Worm (Caenorhabditis elegans) whole organism, L4 larva: ENCODE data around the gene R11D1.13.

Experiments
- F26F4.8 ChIP-seq: fragments of 200-800 bp; sonication (Bioruptor generic); conservative IDR thresholded peaks from 2 replicates; pipeline ENCODE4 v1.3.6; 2022; ENCODE audit warnings: missing genetic modification characterization, missing compliant biosample characterization
- F44E2.7 ChIP-seq: fragments of 200-800 bp; sonication (Bioruptor generic); IDR thresholded peaks from 2 replicates; pipeline ENCODE4 v2.1.2; 2022; ENCODE audit warnings: missing genetic modification characterization, missing compliant biosample characterization
- Y75B8A.6 ChIP-seq: fragments of 200-800 bp; sonication (Bioruptor generic); IDR thresholded peaks from 2 replicates; pipeline ENCODE4 v1.3.6; 2022; ENCODE audit warnings: missing genetic modification reagents, missing genetic modification characterization, missing compliant biosample characterization
- ama-1 ChIP-seq: fragments of 150-350 bp; optimal IDR thresholded peaks from 2 replicates; lab custom pipeline; 2014; ENCODE audit warnings: inconsistent platforms, mixed read lengths
- arid-1 ChIP-seq: fragments of 200-800 bp; sonication (Bioruptor generic); conservative IDR thresholded peaks from 2 replicates; pipeline ENCODE4 v1.3.6; 2022; ENCODE audit warnings: missing genetic modification reagents, missing genetic modification characterization, missing compliant biosample characterization
- ceh-20 ChIP-seq: fragments of 200-800 bp; sonication (Bioruptor generic); IDR thresholded peaks from 2 replicates; pipeline ENCODE4 v1.3.6; 2022; ENCODE audit warnings: missing genetic modification reagents, missing genetic modification characterization, missing compliant biosample characterization
- cey-2 ChIP-seq: sonication (generic microtip); optimal IDR thresholded peaks from 3 replicates; lab custom pipeline; 2017; ENCODE audit warnings: missing genetic modification characterization, mild to moderate bottlenecking, missing compliant biosample characterization, antibody characterized with exemption, borderline replicate concordance; ENCODE audit not compliant: insufficient read depth
- daf-12 ChIP-seq: fragments of 150-350 bp; optimal IDR thresholded peaks from 2 replicates; lab custom pipeline; 2014; ENCODE audit warnings: missing biosample characterization, missing genetic modification reagents, missing genetic modification characterization
- daf-16 ChIP-seq, 3 experiments: sonication (generic microtip); optimal IDR thresholded peaks; 2 replicates each; lab custom pipeline; 2016 to 2017; ENCODE audit warnings: missing genetic modification characterization in 3 of 3, missing genetic modification reagents in 3 of 3, mild to moderate bottlenecking in 2 of 3, missing compliant biosample characterization in 2 of 3, missing biosample characterization in 1 of 3, moderate library complexity in 1 of 3
- dmd-9 ChIP-seq: fragments of 200-800 bp; sonication (Bioruptor generic); IDR thresholded peaks from 2 replicates; pipeline ENCODE4 v1.3.6; 2022; ENCODE audit warnings: missing genetic modification reagents, missing genetic modification characterization, missing compliant biosample characterization
- egl-43 ChIP-seq: fragments of 200-800 bp; sonication (Bioruptor generic); IDR thresholded peaks from 2 replicates; pipeline ENCODE4 v1.3.6; 2022; ENCODE audit warnings: missing genetic modification reagents, missing genetic modification characterization, missing compliant biosample characterization
- fkh-10 ChIP-seq: fragments of 150-350 bp; optimal IDR thresholded peaks from 2 replicates; lab custom pipeline; 2014; ENCODE audit warnings: missing biosample characterization, missing genetic modification reagents, missing genetic modification characterization
- hlh-11 ChIP-seq: fragments of 200-800 bp; sonication (Bioruptor generic); optimal IDR thresholded peaks from 2 replicates; lab custom pipeline; 2018; ENCODE audit warnings: mild to moderate bottlenecking, missing genetic modification characterization, missing compliant biosample characterization
- hlh-30 ChIP-seq: sonication (generic microtip); optimal IDR thresholded peaks from 2 replicates; lab custom pipeline; 2017; ENCODE audit warnings: antibody characterized with exemption, mild to moderate bottlenecking, missing genetic modification characterization, missing compliant biosample characterization; ENCODE audit not compliant: insufficient read depth
- lin-29 ChIP-seq: fragments of 200-800 bp; sonication (Bioruptor generic); IDR thresholded peaks from 2 replicates; pipeline ENCODE4 v1.3.6; 2022; ENCODE audit warnings: missing genetic modification reagents, missing genetic modification characterization, missing compliant biosample characterization
- mdl-1 ChIP-seq, 2 experiments: fragments of 150-350 bp in 1 of 2; sonication (generic microtip) in 1 of 2; optimal IDR thresholded peaks; 2 replicates each; lab custom pipeline; 2014 to 2017; ENCODE audit warnings: missing biosample characterization in 2 of 2, missing genetic modification characterization in 2 of 2
- mep-1 ChIP-seq: fragments of 150-350 bp; sonication (generic microtip); optimal IDR thresholded peaks from 3 replicates; lab custom pipeline; 2014; ENCODE audit warnings: missing biosample characterization, missing genetic modification characterization
- nhr-111 ChIP-seq: fragments of 200-800 bp; sonication (Bioruptor generic); optimal IDR thresholded peaks from 2 replicates; lab custom pipeline; 2018; ENCODE audit warnings: mild to moderate bottlenecking, missing genetic modification characterization, missing compliant biosample characterization
- nhr-237 ChIP-seq: sonication (generic microtip); optimal IDR thresholded peaks from 2 replicates; lab custom pipeline; 2017; ENCODE audit warnings: missing biosample characterization, missing genetic modification characterization
- nhr-28 ChIP-seq: fragments of 150-350 bp; optimal IDR thresholded peaks from 2 replicates; lab custom pipeline; 2014; ENCODE audit warnings: missing biosample characterization, missing genetic modification characterization
- nhr-41 ChIP-seq: fragments of 200-800 bp; sonication (Bioruptor generic); IDR thresholded peaks from 2 replicates; pipeline ENCODE4 v1.3.6; 2022; ENCODE audit warnings: missing genetic modification reagents, missing genetic modification characterization, missing compliant biosample characterization
- nhr-42 ChIP-seq: fragments of 200-800 bp; sonication (Bioruptor generic); IDR thresholded peaks from 2 replicates; pipeline ENCODE4 v1.3.6; 2022; ENCODE audit warnings: missing genetic modification characterization, missing compliant biosample characterization
- skn-1 ChIP-seq: fragments of 150-350 bp; optimal IDR thresholded peaks from 2 replicates; lab custom pipeline; 2014; ENCODE audit warnings: missing biosample characterization, missing genetic modification characterization
- unc-62 ChIP-seq, 3 experiments: fragments of 150-350 bp in 1 of 3; sonication (generic microtip); optimal IDR thresholded peaks in 2 of 3; peaks in 1 of 3; 1 replicate in 1 of 3; 2 replicates in 2 of 3; lab custom pipeline; 2014 to 2017; ENCODE audit warnings: missing biosample characterization in 3 of 3, missing genetic modification characterization in 3 of 3, missing genetic modification reagents in 3 of 3, missing genotype in 1 of 3
- vab-7 ChIP-seq: fragments of 200-800 bp; sonication (Bioruptor generic); IDR thresholded peaks from 2 replicates; pipeline ENCODE4 v1.3.6; 2022; ENCODE audit warnings: missing genetic modification reagents, missing genetic modification characterization, missing compliant biosample characterization
- zfp-2 ChIP-seq: sonication (generic microtip); optimal IDR thresholded peaks from 2 replicates; lab custom pipeline; 2016; ENCODE audit warnings: mild to moderate bottlenecking, missing genetic modification characterization, missing compliant biosample characterization
- zip-11 ChIP-seq: fragments of 200-800 bp; sonication (Bioruptor generic); IDR thresholded peaks from 2 replicates; pipeline ENCODE4 v1.3.6; 2022; ENCODE audit warnings: missing genetic modification characterization, missing compliant biosample characterization
- zip-2 ChIP-seq: fragments of 150-350 bp; optimal IDR thresholded peaks from 2 replicates; lab custom pipeline; 2014; ENCODE audit warnings: missing biosample characterization, missing genetic modification characterization
- ztf-11 ChIP-seq: fragments of 150-350 bp; optimal IDR thresholded peaks from 2 replicates; lab custom pipeline; 2014; ENCODE audit warnings: missing biosample characterization, missing genetic modification characterization

R11D1.13 gene

ce11 chrV:12768946-12769345, 42.0 kb downstream of the R11D1.13 start, which contains the start of gene srt-43:
Gene srt-43, plus strand, starts transcription at chrV:12769246.
- peak in 1 of 2 experiments; percentile 47 for TF ChIP-seq unc-62 (GFP tag; optimal IDR thresholded peaks at IDR 0.05 in 1 of 2; lab: Kevin White, UChicago)
- no peak for TF ChIP-seq unc-62 (tag; optimal IDR thresholded peaks at IDR 0.05; lab: Kevin White, UChicago)
- no peak for TF ChIP-seq daf-16 (GFP tag; optimal IDR thresholded peaks at IDR 0.05; lab: Kevin White, UChicago)
- TF ChIP-seq daf-16 (tag; optimal IDR thresholded peaks at IDR 0.05; lab: Kevin White, UChicago) = no peak

- no peak for TF ChIP-seq hlh-11
- no peak for TF ChIP-seq vab-7 (GFP tag; lab: Robert Waterston, UW)
- TF ChIP-seq nhr-237 (tag; lab: Kevin White, UChicago) = no peak
- TF ChIP-seq zfp-2 (tag; lab: Kevin White, UChicago) = no peak
- no peak for TF ChIP-seq dmd-9
- TF ChIP-seq nhr-28 (tag; lab: Kevin White, UChicago) = no peak
- no peak for TF ChIP-seq nhr-41
- TF ChIP-seq hlh-30 (tag; lab: Kevin White, UChicago) = no peak
- no peak for TF ChIP-seq F26F4.8 (GFP tag; lab: Robert Waterston, UW)
- no peak for TF ChIP-seq nhr-42 (GFP tag; lab: Robert Waterston, UW)
- TF ChIP-seq egl-43 = no peak
- no peak for TF ChIP-seq mdl-1 (tag; optimal IDR thresholded peaks at IDR 0.05; lab: Kevin White, UChicago)
- TF ChIP-seq ztf-11 (tag; lab: Kevin White, UChicago) = no peak
- TF ChIP-seq mep-1 = no peak
Measured at ce11 chrV:12773222-12773621, 46.3 kb downstream of the R11D1.13 start, which contains the start of gene ZC455.1. Gene ZC455.1, plus strand, starts transcription at chrV:12773522.

ce11 chrV:12773852-12774251, 46.9 kb downstream of the R11D1.13 start:
- no peak for TF ChIP-seq cey-2
- no peak for TF ChIP-seq F44E2.7 (GFP tag; lab: Robert Waterston, UW)
- TF ChIP-seq zip-2 = no peak
- TF ChIP-seq nhr-111 = no peak
- no peak for TF ChIP-seq skn-1 (tag; lab: Kevin White, UChicago)
- no peak for TF ChIP-seq ama-1 (lab: Kevin White, UChicago)
- TF ChIP-seq fkh-10 = no peak
- TF ChIP-seq ceh-20 (GFP tag; lab: Robert Waterston, UW) = no peak
- TF ChIP-seq daf-12 (tag; lab: Kevin White, UChicago) = no peak
- no peak for TF ChIP-seq lin-29 (GFP tag; lab: Robert Waterston, UW)
- TF ChIP-seq Y75B8A.6 (GFP tag; lab: Robert Waterston, UW) = no peak
- no peak for TF ChIP-seq zip-11 (GFP tag; lab: Robert Waterston, UW)
- no peak for TF ChIP-seq arid-1 (GFP tag; lab: Robert Waterston, UW)
- no peak for TF ChIP-seq nhr-42 (GFP tag; lab: Robert Waterston, UW)
